Worm (Caenorhabditis elegans): ENCODE measurements around the gene pigg-1.
A peak's percentile ranks its signal among the peaks of the same experiment; 100 is the strongest.

pigg-1 gene

ce11 chrII:8623396-8623795 lies 23.3 kb upstream of the pigg-1 start, which contains the start of gene T22C8.4:
Gene T22C8.4 (minus strand): TSS chrII:8623496.
- TF ChIP-seq eor-1 (tag; optimal IDR thresholded peaks at IDR 0.05) (no peak), ceh-9 (tag; optimal IDR thresholded peaks at IDR 0.05) (no peak), nhr-77 (tag; optimal IDR thresholded peaks at IDR 0.05) (no peak), fkh-10 (GFP tag; optimal IDR thresholded peaks at IDR 0.05) (no peak), ztf-4 (tag; optimal IDR thresholded peaks at IDR 0.05) (no peak), ceh-28 (tag; optimal IDR thresholded peaks at IDR 0.05) (no peak), nhr-76 (tag; optimal IDR thresholded peaks at IDR 0.05) (no peak), ceh-82 (tag; optimal IDR thresholded peaks at IDR 0.05) (no peak), sea-2 (GFP tag; optimal IDR thresholded peaks at IDR 0.05) (no peak), fkh-2 (tag; optimal IDR thresholded peaks at IDR 0.05) (no peak), ztf-11 (tag; optimal IDR thresholded peaks at IDR 0.05) (no peak), nhr-67 (tag; optimal IDR thresholded peaks at IDR 0.05) (no peak), egl-27 (tag; optimal IDR thresholded peaks at IDR 0.05) (no peak), nhr-28 (tag; optimal IDR thresholded peaks at IDR 0.05) (no peak), mdl-1 (tag; optimal IDR thresholded peaks at IDR 0.05) (no peak)

- TF ChIP-seq nhr-77 (tag; optimal IDR thresholded peaks at IDR 0.05) (no peak), ztf-11 (tag; optimal IDR thresholded peaks at IDR 0.05) (no peak), nhr-25 (tag; optimal IDR thresholded peaks at IDR 0.05) (no peak), pha-4 (tag; optimal IDR thresholded peaks at IDR 0.05) (peak; percentile 10)
Measured at ce11 chrII:8621883-8622282, 21.8 kb upstream of the pigg-1 start, which contains the start of gene T22C8.3. Gene T22C8.3 (minus strand): TSS chrII:8621983.

ce11 chrII:8617516-8617915 lies 17.5 kb upstream of the pigg-1 start, which contains the start of gene chhy-1:
Gene chhy-1 (minus strand): TSS chrII:8617616.
- TF ChIP-seq lsy-12 (tag; optimal IDR thresholded peaks at IDR 0.05) (no peak), snpc-4 (tag; optimal IDR thresholded peaks at IDR 0.05) (no peak), mdl-1 (tag; optimal IDR thresholded peaks at IDR 0.05) (no peak), fkh-2 (tag; optimal IDR thresholded peaks at IDR 0.05) (no peak), pqm-1 (tag; optimal IDR thresholded peaks at IDR 0.05) (no peak), nhr-25 (tag; optimal IDR thresholded peaks at IDR 0.05) (no peak), nhr-77 (tag; optimal IDR thresholded peaks at IDR 0.05) (no peak), egl-27 (tag; optimal IDR thresholded peaks at IDR 0.05) (no peak), eor-1 (tag; optimal IDR thresholded peaks at IDR 0.05) (no peak), nhr-43 (tag; optimal IDR thresholded peaks at IDR 0.05; ENCODE audit: poor library complexity, severe bottlenecking) (no peak), elt-1 (tag; optimal IDR thresholded peaks at IDR 0.05) (no peak), lin-39 (tag; optimal IDR thresholded peaks at IDR 0.05) (no peak), ama-1 (optimal IDR thresholded peaks at IDR 0.05) (no peak), ZK546.5 (tag; optimal IDR thresholded peaks at IDR 0.05) (no peak), nhr-76 (tag; optimal IDR thresholded peaks at IDR 0.05) (no peak), nhr-67 (tag; optimal IDR thresholded peaks at IDR 0.05) (no peak), ceh-9 (tag; optimal IDR thresholded peaks at IDR 0.05) (no peak), daf-12 (tag; optimal IDR thresholded peaks at IDR 0.05) (no peak), nhr-11 (tag; optimal IDR thresholded peaks at IDR 0.05) (no peak), hmg-11 (tag; optimal IDR thresholded peaks at IDR 0.05) (no peak)

- TF ChIP-seq tbx-2 (tag; optimal IDR thresholded peaks at IDR 0.05): no peak
- no peak for TF ChIP-seq ZK546.5 (tag; optimal IDR thresholded peaks at IDR 0.05)
- no peak for TF ChIP-seq ceh-28 (tag; optimal IDR thresholded peaks at IDR 0.05)
- no peak for TF ChIP-seq egl-27 (tag; optimal IDR thresholded peaks at IDR 0.05)
- no peak for TF ChIP-seq lin-15B (tag; optimal IDR thresholded peaks at IDR 0.05)
- no peak for TF ChIP-seq nhr-12 (tag; optimal IDR thresholded peaks at IDR 0.05)
- TF ChIP-seq pqm-1 (tag; optimal IDR thresholded peaks at IDR 0.05): no peak
Measured at ce11 chrII:8616155-8616554, 16.1 kb upstream of the pigg-1 start.

- no peak for TF ChIP-seq pqm-1 (tag; optimal IDR thresholded peaks at IDR 0.05)
- TF ChIP-seq elt-1 (tag; optimal IDR thresholded peaks at IDR 0.05): no peak
- TF ChIP-seq egl-27 (tag; optimal IDR thresholded peaks at IDR 0.05): no peak
- no peak for TF ChIP-seq nhr-67 (tag; optimal IDR thresholded peaks at IDR 0.05)
- no peak for TF ChIP-seq nhr-237 (tag; optimal IDR thresholded peaks at IDR 0.05)
- TF ChIP-seq nhr-76 (tag; optimal IDR thresholded peaks at IDR 0.05): no peak
- TF ChIP-seq lsy-12 (tag; optimal IDR thresholded peaks at IDR 0.05): no peak
Measured at ce11 chrII:8612470-8612869, 12.4 kb upstream of the pigg-1 start, which contains the start of gene T22C8.1. Gene T22C8.1 (plus strand): TSS chrII:8612770.

ce11 chrII:8611330-8611729 lies 11.3 kb upstream of the pigg-1 start:
- TF ChIP-seq ceh-82 (tag; optimal IDR thresholded peaks at IDR 0.05): no peak
- no peak for TF ChIP-seq nhr-12 (tag; optimal IDR thresholded peaks at IDR 0.05)
- no peak for TF ChIP-seq nhr-28 (tag; optimal IDR thresholded peaks at IDR 0.05)
- no peak for TF ChIP-seq mml-1 (tag; optimal IDR thresholded peaks at IDR 0.05)
- TF ChIP-seq ceh-9 (tag; optimal IDR thresholded peaks at IDR 0.05): no peak
- no peak for TF ChIP-seq jun-1 (tag; optimal IDR thresholded peaks at IDR 0.05)
- TF ChIP-seq elt-1 (tag; optimal IDR thresholded peaks at IDR 0.05): no peak

Data from whole organism, L3 larva.